Fruit fly (Drosophila melanogaster) S2 (cell line): ENCODE measurements around the gene CG12725.

Source experiments
- CG8478 ChIP-seq: fragments of >200 bp; optimal IDR thresholded peaks from 2 replicates; lab custom pipeline; 2018
- CTCF ChIP-seq, 2 experiments: fragments of >200 bp; optimal IDR thresholded peaks; 2 replicates each; lab custom pipeline; 2018

DNA sequence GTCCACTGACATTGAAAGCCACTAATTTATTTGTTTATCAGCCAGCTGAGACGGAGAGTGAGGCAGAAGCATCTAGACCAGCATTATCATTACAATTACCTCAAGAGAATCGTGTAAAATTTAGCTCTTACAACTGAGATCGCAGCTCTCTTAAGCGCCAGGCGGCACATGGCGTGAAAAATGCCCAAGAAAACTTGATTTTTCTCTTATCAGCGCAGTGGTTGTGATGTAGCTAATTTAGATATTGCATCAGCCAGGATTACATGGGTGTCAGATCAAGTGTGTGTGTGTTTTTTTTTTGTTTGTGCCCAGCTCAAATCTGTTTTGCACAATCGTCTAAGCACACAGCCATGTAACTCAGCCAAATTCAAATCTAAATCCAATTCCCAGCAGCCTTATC, 7.6 kb downstream of the CG12725 start:
- TF ChIP-seq CG8478 (lab: Kevin White, UChicago), result no peak
- no peak for TF ChIP-seq CTCF (optimal IDR thresholded peaks at IDR 0.05; lab: Kevin White, UChicago)
